Fruit fly (Drosophila melanogaster) Kc167 (cell line): Measurements from ENCODE around the gene Polr2J.

Experiments
- h ChIP-seq: fragments of >200 bp; optimal IDR thresholded peaks from 3 replicates; lab custom pipeline; 2018; ENCODE audit warnings: missing external identifiers
- psq ChIP-seq: fragments of >200 bp; optimal IDR thresholded peaks from 2 replicates; lab custom pipeline; 2017; ENCODE audit warnings: missing external identifiers

- TF ChIP-seq psq (lab: Kevin White, UChicago): no peak
- no peak for TF ChIP-seq h (lab: Kevin White, UChicago)
These were observed 12.8 kb downstream of the Polr2J start for dm6 chr2L:17397372-17397771.
